Worm (Caenorhabditis elegans): Measurements from ENCODE around the gene atg-3.

DNA sequence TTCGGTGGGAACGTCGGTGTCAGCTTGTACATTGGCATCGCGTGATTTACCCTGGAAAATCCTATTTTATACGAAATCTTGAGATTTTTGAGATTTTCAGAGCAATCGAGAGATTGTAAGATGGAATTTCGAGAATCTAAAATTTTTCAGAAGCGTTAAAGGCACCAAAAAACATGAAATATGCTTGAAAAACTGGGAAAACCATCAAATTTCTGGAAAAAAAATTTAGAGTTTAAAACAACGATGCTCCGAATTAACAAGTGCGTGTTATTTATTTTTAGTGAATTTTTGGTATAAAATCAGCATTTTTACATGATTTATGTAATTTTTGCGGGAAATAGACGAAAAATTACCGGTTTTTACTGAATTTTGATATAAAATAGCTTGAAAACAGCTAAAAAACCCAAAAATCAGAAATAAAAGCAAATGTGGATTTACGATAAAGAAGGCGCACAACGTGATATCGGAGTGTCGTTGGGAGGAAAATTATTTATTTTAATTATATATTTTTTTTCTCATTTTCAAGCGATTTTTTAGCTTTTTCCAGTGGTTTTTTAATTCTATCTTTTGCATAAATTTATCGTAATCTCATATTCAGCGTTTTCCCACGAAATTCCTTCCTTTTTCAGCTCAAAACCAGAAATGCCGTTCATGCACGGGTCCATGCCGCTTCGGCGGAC, 46.1 kb downstream of the atg-3 start, which contains the start of the genes Y55F3AM.13 and mrps-25:
- no peak for TF ChIP-seq pha-4 (tag; optimal IDR thresholded peaks at IDR 0.05)
- no peak for TF ChIP-seq ceh-43 (GFP tag; optimal IDR thresholded peaks at IDR 0.05)
- TF ChIP-seq snpc-4 (tag; optimal IDR thresholded peaks at IDR 0.05): no peak
- TF ChIP-seq nhr-76 (tag; optimal IDR thresholded peaks at IDR 0.05): no peak
- peak; percentile 8 for TF ChIP-seq lsy-2 (tag; optimal IDR thresholded peaks at IDR 0.05)
- no peak for TF ChIP-seq nhr-12 (tag; optimal IDR thresholded peaks at IDR 0.05)
- peak; percentile 73 for TF ChIP-seq ces-1 (GFP tag; optimal IDR thresholded peaks at IDR 0.05)
- no peak for TF ChIP-seq sptf-1 (tag; optimal IDR thresholded peaks at IDR 0.05)
- no peak for TF ChIP-seq ztf-11 (tag; optimal IDR thresholded peaks at IDR 0.05)
- TF ChIP-seq nhr-237 (tag; optimal IDR thresholded peaks at IDR 0.05): peak; percentile 28
- TF ChIP-seq bed-3 (GFP tag; optimal IDR thresholded peaks at IDR 0.05): no peak
- TF ChIP-seq elt-3 (tag; optimal IDR thresholded peaks at IDR 0.05): no peak
- no peak for TF ChIP-seq mab-5 (tag; optimal IDR thresholded peaks at IDR 0.05)
